Fruit fly (Drosophila melanogaster) whole organism, pupa: ENCODE results near the gene Ir67b.

Experiments
- CG15710 ChIP-seq: fragments of 200-800 bp; sonication (Bioruptor generic); optimal IDR thresholded peaks from 2 replicates; lab custom pipeline; 2018; ENCODE audit warnings: missing biosample characterization, mild to moderate bottlenecking, missing genetic modification characterization, moderate library complexity
- CG17806 ChIP-seq: fragments of 200-800 bp; sonication (Bioruptor generic); optimal IDR thresholded peaks from 2 replicates; lab custom pipeline; 2018; ENCODE audit warnings: missing biosample characterization, mild to moderate bottlenecking, missing genetic modification characterization, moderate library complexity
- CG34367 ChIP-seq: fragments of 200-800 bp; sonication (Bioruptor generic); optimal IDR thresholded peaks from 2 replicates; lab custom pipeline; 2018; ENCODE audit warnings: missing biosample characterization, mild to moderate bottlenecking, missing genetic modification characterization
- CG4496 ChIP-seq: fragments of 200-800 bp; sonication (Bioruptor generic); IDR thresholded peaks from 3 replicates; pipeline ENCODE4 v1.3.6; 2022; ENCODE audit warnings: missing biosample characterization, missing genetic modification characterization
- CG8301 ChIP-seq: fragments of 200-800 bp; sonication (Bioruptor generic); optimal IDR thresholded peaks from 2 replicates; lab custom pipeline; 2018; ENCODE audit warnings: missing biosample characterization, mild to moderate bottlenecking, missing genetic modification characterization
- EcR ChIP-seq: fragments of 200-800 bp; sonication (Bioruptor generic); optimal IDR thresholded peaks from 3 replicates; lab custom pipeline; 2019; ENCODE audit warnings: missing biosample characterization, missing genetic modification characterization, mild to moderate bottlenecking, moderate library complexity, missing genetic modification reagents
- Ets98B ChIP-seq: fragments of 200-800 bp; sonication (Bioruptor generic); IDR thresholded peaks from 2 replicates; pipeline ENCODE4 v1.3.6; 2022; ENCODE audit warnings: missing biosample characterization, missing genetic modification characterization
- fd96Ca ChIP-seq: fragments of 200-800 bp; sonication (Bioruptor generic); IDR thresholded peaks from 3 replicates; pipeline ENCODE4 v1.3.6; 2022; ENCODE audit warnings: missing biosample characterization, missing genetic modification characterization

DNA sequence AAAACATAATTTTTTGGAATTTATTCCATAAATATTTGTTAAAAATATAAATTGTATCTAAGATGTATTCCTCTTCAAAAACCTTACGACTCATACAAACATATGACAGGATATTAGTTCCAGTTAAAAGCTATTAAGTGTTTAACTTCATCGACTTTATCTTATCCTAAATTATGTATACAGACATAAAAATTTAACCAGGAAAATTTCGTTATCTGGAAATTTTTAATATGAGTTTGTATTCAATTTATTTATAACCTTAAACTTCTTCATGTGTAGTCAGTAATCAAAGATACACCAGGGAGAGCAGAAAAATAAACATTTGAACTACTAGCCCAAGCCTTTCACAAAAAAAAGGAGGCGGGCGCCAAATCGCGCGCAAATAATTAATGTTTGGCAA, 2.3 kb downstream of the Ir67b start:
- TF ChIP-seq Ets98B (GFP tag; lab: Robert Waterston, UW), result no peak
- TF ChIP-seq CG8301 (tag; lab: Kevin White, UChicago), result no peak
- TF ChIP-seq CG17806, result no peak
- no peak for TF ChIP-seq EcR
- TF ChIP-seq CG15710, result no peak
- TF ChIP-seq CG34367 (tag; lab: Kevin White, UChicago), result no peak
- no peak for TF ChIP-seq CG4496
- TF ChIP-seq fd96Ca, result no peak
